Worm (Caenorhabditis elegans) whole organism, mixed stage, embryonic: Measurements from ENCODE around the gene Y49F6A.11.

ENCODE experiments used
- blmp-1 ChIP-seq: fragments of 150-350 bp; optimal IDR thresholded peaks from 2 replicates; lab custom pipeline; 2014; ENCODE audit warnings: missing biosample characterization, missing genetic modification characterization
- ham-2 ChIP-seq: fragments of 200-800 bp; sonication (Bioruptor generic); optimal IDR thresholded peaks from 2 replicates; lab custom pipeline; 2018; ENCODE audit warnings: mild to moderate bottlenecking, missing genetic modification characterization, missing compliant biosample characterization
- lin-13 ChIP-seq: fragments of 150-350 bp; optimal IDR thresholded peaks from 2 replicates; lab custom pipeline; 2014; ENCODE audit warnings: missing biosample characterization, missing genetic modification characterization
- mep-1 ChIP-seq: fragments of 150-350 bp; optimal IDR thresholded peaks from 2 replicates; lab custom pipeline; 2017; ENCODE audit warnings: missing biosample characterization, missing genetic modification reagents, missing genetic modification characterization, inconsistent platforms
- nhr-12 ChIP-seq: fragments of 150-350 bp; optimal IDR thresholded peaks from 2 replicates; lab custom pipeline; 2014; ENCODE audit warnings: missing biosample characterization, missing genetic modification characterization
- nhr-237 ChIP-seq: fragments of 150-350 bp; optimal IDR thresholded peaks from 2 replicates; lab custom pipeline; 2014; ENCODE audit warnings: missing biosample characterization, missing genetic modification characterization
- nhr-76 ChIP-seq: sonication (generic microtip); optimal IDR thresholded peaks from 2 replicates; lab custom pipeline; 2017; ENCODE audit warnings: missing biosample characterization, missing genetic modification characterization
- pha-4 ChIP-seq: fragments of 150-350 bp; optimal IDR thresholded peaks from 2 replicates; lab custom pipeline; 2018; ENCODE audit warnings: missing biosample characterization, missing genetic modification reagents, missing genetic modification characterization
- snpc-4 ChIP-seq: fragments of 150-350 bp; optimal IDR thresholded peaks from 2 replicates; lab custom pipeline; 2014; ENCODE audit warnings: missing biosample characterization, missing genetic modification characterization
- unc-39 ChIP-seq: fragments of 150-350 bp; optimal IDR thresholded peaks from 2 replicates; lab custom pipeline; 2014; ENCODE audit warnings: missing biosample characterization, missing genetic modification characterization
- unc-62 ChIP-seq: fragments of 150-350 bp; optimal IDR thresholded peaks from 2 replicates; lab custom pipeline; 2014; ENCODE audit warnings: missing biosample characterization, missing genetic modification reagents, missing genetic modification characterization
- ztf-11 ChIP-seq: fragments of 150-350 bp; optimal IDR thresholded peaks from 2 replicates; lab custom pipeline; 2014; ENCODE audit warnings: missing biosample characterization, missing genetic modification characterization

DNA sequence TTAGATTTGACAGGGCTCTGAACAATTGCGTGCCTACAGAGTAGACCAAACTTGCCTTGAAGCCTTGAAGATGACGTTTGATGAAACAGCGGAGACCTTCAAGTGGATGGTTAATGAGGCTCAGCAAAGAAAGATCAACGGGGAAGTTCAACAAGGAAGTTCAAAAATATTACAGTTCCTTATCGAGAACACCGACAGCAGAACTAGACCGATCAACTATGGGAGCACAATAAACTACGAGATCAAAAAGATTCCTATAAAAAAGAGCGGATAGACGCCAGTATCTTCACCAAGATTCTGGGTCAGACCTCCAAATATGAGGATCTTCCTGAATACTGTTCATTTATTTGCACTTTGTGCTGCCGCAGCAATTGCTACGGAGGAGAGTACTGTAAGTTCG is 18.9 kb downstream of the Y49F6A.11 start, which contains the start of gene clec-134:
- TF ChIP-seq nhr-76 (no peak), unc-62 (GFP tag; lab: Kevin White, UChicago) (no peak), ztf-11 (tag; lab: Kevin White, UChicago) (no peak), blmp-1 (tag; lab: Kevin White, UChicago) (no peak), nhr-237 (tag; lab: Kevin White, UChicago) (no peak), mep-1 (tag; lab: Kevin White, UChicago) (no peak), pha-4 (no peak), lin-13 (tag; lab: Kevin White, UChicago) (no peak), snpc-4 (tag; lab: Kevin White, UChicago) (no peak), nhr-12 (tag; lab: Kevin White, UChicago) (no peak), ham-2 (GFP tag; lab: Kevin White, UChicago) (no peak), unc-39 (tag; lab: Kevin White, UChicago) (no peak)
